Fruit fly (Drosophila melanogaster): Measurements from ENCODE around the gene CG14543.
A peak's percentile ranks its signal among the peaks of the same experiment; 100 is the strongest.

CG14543 gene

DNA sequence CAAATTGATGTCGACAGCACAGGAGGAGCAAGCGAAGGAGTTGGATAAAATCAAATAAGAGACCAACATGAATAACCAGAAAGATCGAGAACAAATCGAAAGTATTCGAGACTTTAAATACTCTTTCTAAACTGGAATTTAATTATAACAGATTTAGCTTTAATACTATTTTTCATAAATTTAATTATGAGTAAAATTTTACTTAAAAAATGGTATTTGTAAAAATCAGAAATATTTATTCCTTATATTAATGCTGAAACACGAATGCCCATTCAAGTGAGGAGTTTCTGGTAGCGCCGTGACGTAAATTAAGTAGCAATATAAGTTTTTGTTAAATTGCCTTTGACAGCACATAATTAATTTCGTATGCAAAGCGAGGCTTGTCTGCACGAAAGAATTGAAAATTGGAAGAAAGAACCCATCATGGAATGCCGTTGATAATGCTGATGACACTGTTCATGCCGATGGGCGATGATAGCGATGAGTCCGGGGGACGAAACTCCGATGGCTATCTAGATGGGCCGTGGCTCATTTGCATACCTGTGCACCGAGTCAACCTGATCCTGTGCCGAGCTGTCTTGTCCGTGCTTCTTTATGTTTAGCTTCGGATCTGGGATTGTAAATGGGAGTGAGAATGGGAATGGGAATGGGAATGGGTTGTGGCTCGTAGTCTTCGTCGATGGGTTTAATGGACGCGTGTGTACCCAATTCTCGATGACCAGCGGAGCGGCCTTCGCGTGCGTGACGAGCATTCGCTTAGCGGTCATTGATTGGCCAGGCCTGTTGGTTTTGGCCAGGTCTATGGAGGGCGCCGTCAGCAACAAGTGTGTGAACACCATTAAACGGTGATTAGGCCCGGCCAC, 43.4 kb upstream of the CG14543 start (continued):
- TF ChIP-seq grau (tag; optimal IDR thresholded peaks at IDR 0.05) (peak; percentile 57), insv (GFP tag; optimal IDR thresholded peaks at IDR 0.05) (no peak), HLH3B (GFP tag; IDR thresholded peaks at IDR 0.05) (no peak), CG17802 (tag; optimal IDR thresholded peaks at IDR 0.05) (no peak), gce (GFP tag; IDR thresholded peaks at IDR 0.05) (no peak), CG14710 (tag; optimal IDR thresholded peaks at IDR 0.05) (peak; percentile 67), CG6689 (GFP tag; IDR thresholded peaks at IDR 0.05) (peak; percentile 67), Xbp1 (GFP tag; optimal IDR thresholded peaks at IDR 0.05) (peak; percentile 7), fd96Cb (tag; optimal IDR thresholded peaks at IDR 0.05) (peak; percentile 51), nmo (GFP tag; optimal IDR thresholded peaks at IDR 0.05) (peak; percentile 74), Ets65A (GFP tag) (peak; percentile 5), pnt (GFP tag; optimal IDR thresholded peaks at IDR 0.05) (no peak), Ssrp (tag; optimal IDR thresholded peaks at IDR 0.05) (peak; percentile 54), gem (tag; optimal IDR thresholded peaks at IDR 0.05) (peak; percentile 78), CG15696 (tag; optimal IDR thresholded peaks at IDR 0.05) (peak; percentile 17), CG30431 (GFP tag; optimal IDR thresholded peaks at IDR 0.05) (no peak), CG1529 (GFP tag; optimal IDR thresholded peaks at IDR 0.05) (no peak), CG18599 (GFP tag; optimal IDR thresholded peaks at IDR 0.05) (peak; percentile 11), Sox102F (GFP tag; optimal IDR thresholded peaks at IDR 0.05) (peak; percentile 15), vvl (GFP tag; IDR thresholded peaks at IDR 0.05) (peak; percentile 68), zen (tag; optimal IDR thresholded peaks at IDR 0.05) (peak; percentile 72), Hr3 (GFP tag; optimal IDR thresholded peaks at IDR 0.05) (peak; percentile 4), fd102C (GFP tag; optimal IDR thresholded peaks at IDR 0.05) (no peak), tap (tag; optimal IDR thresholded peaks at IDR 0.05) (peak; percentile 29), CG32772 (GFP tag; IDR thresholded peaks at IDR 0.05) (no peak), zfh1 (GFP tag; IDR thresholded peaks at IDR 0.05) (no peak), CG15601 (tag; optimal IDR thresholded peaks at IDR 0.05) (peak; percentile 86), Nf-YC (tag; optimal IDR thresholded peaks at IDR 0.05) (peak; percentile 26), CG4360 (GFP tag; IDR thresholded peaks at IDR 0.05) (peak; percentile 21; the same call in 1 of the 2 replicates), CG9797 (GFP tag; optimal IDR thresholded peaks at IDR 0.05) (no peak), row (GFP tag; IDR thresholded peaks at IDR 0.05) (peak; percentile 63), pum (GFP tag; optimal IDR thresholded peaks at IDR 0.05) (no peak), org-1 (GFP tag; optimal IDR thresholded peaks at IDR 0.05) (no peak), lola (GFP tag; optimal IDR thresholded peaks at IDR 0.05) (peak in 1 of 3 experiments; percentile 86), Poxn (GFP tag; IDR thresholded peaks at IDR 0.05) (no peak), CG12391 (tag; optimal IDR thresholded peaks at IDR 0.05) (peak; percentile 66), CG14014 (GFP tag; IDR thresholded peaks at IDR 0.05) (no peak; the same call in 1 of the 2 replicates), kah (GFP tag; optimal IDR thresholded peaks at IDR 0.05) (peak; percentile 75), CG33213 (GFP tag; optimal IDR thresholded peaks at IDR 0.05) (no peak), mam (GFP tag; optimal IDR thresholded peaks at IDR 0.05) (no peak), toy (GFP tag; IDR thresholded peaks at IDR 0.05) (no peak), phol (tag; optimal IDR thresholded peaks at IDR 0.05) (peak; percentile 63), Doc2 (GFP tag; IDR thresholded peaks at IDR 0.05) (no peak), CG7839 (tag; optimal IDR thresholded peaks at IDR 0.05) (peak; percentile 67), Dfd (GFP tag; optimal IDR thresholded peaks at IDR 0.05) (no peak), CG3995 (GFP tag; optimal IDR thresholded peaks at IDR 0.05) (no peak), E2f2 (GFP tag; IDR thresholded peaks at IDR 0.05) (0 out of 2 replicates have a peak, but pooled peaks have one; percentile 11), CG6254 (GFP tag; optimal IDR thresholded peaks at IDR 0.05) (peak; percentile 6), Lhr (GFP tag; optimal IDR thresholded peaks at IDR 0.05) (no peak)
